Worm (Caenorhabditis elegans) whole organism, L2 larva: ENCODE results near the gene nhr-234.

ENCODE experiments used
- R02D3.7 ChIP-seq: fragments of 150-350 bp; optimal IDR thresholded peaks from 2 replicates; lab custom pipeline; 2014; ENCODE audit warnings: missing biosample characterization, missing genetic modification characterization
- ZK546.5 ChIP-seq: sonication (generic microtip); optimal IDR thresholded peaks from 2 replicates; lab custom pipeline; 2017; ENCODE audit warnings: missing biosample characterization, missing genetic modification characterization
- aly-2 ChIP-seq: fragments of 150-350 bp; optimal IDR thresholded peaks from 2 replicates; lab custom pipeline; 2014; ENCODE audit warnings: missing biosample characterization, missing genetic modification characterization
- ceh-82 ChIP-seq: fragments of 150-350 bp; optimal IDR thresholded peaks from 2 replicates; lab custom pipeline; 2014; ENCODE audit warnings: missing biosample characterization, missing genetic modification characterization
- elt-1 ChIP-seq: fragments of 150-350 bp; optimal IDR thresholded peaks from 2 replicates; lab custom pipeline; 2014; ENCODE audit warnings: missing biosample characterization, missing genetic modification characterization
- elt-3 ChIP-seq: sonication (generic microtip); optimal IDR thresholded peaks from 2 replicates; lab custom pipeline; 2017; ENCODE audit warnings: missing biosample characterization, missing genetic modification characterization
- fos-1 ChIP-seq: fragments of 150-350 bp; optimal IDR thresholded peaks from 2 replicates; lab custom pipeline; 2014; ENCODE audit warnings: missing biosample characterization, missing genetic modification characterization
- mab-5 ChIP-seq: fragments of 150-350 bp; optimal IDR thresholded peaks from 2 replicates; lab custom pipeline; 2014; ENCODE audit warnings: missing biosample characterization, missing genetic modification characterization
- nhr-11 ChIP-seq: fragments of 150-350 bp; optimal IDR thresholded peaks from 2 replicates; lab custom pipeline; 2014; ENCODE audit warnings: missing biosample characterization, missing genetic modification characterization
- nhr-25 ChIP-seq: fragments of 150-350 bp; sonication (generic microtip); optimal IDR thresholded peaks from 3 replicates; lab custom pipeline; 2014; ENCODE audit warnings: missing biosample characterization, missing genetic modification characterization
- unc-39 ChIP-seq: fragments of 150-350 bp; optimal IDR thresholded peaks from 2 replicates; lab custom pipeline; 2014; ENCODE audit warnings: missing biosample characterization, missing genetic modification characterization
- unc-62 ChIP-seq: fragments of 150-350 bp; optimal IDR thresholded peaks from 2 replicates; lab custom pipeline; 2014; ENCODE audit warnings: missing biosample characterization, missing genetic modification reagents, missing genetic modification characterization
- ztf-11 ChIP-seq: sonication (generic microtip); optimal IDR thresholded peaks from 2 replicates; lab custom pipeline; 2017; ENCODE audit warnings: missing biosample characterization, missing genetic modification characterization
- ztf-4 ChIP-seq: fragments of 150-350 bp; optimal IDR thresholded peaks from 2 replicates; lab custom pipeline; 2014; ENCODE audit warnings: missing biosample characterization, missing genetic modification characterization

ce11 chrII:12622843-12623242 is 13.6 kb upstream of the nhr-234 start:
- no peak for TF ChIP-seq fos-1
- TF ChIP-seq elt-3 (tag; lab: Kevin White, UChicago): no peak
- no peak for TF ChIP-seq nhr-11 (tag; lab: Kevin White, UChicago)
- TF ChIP-seq ceh-82: no peak
- no peak for TF ChIP-seq R02D3.7
- no peak for TF ChIP-seq aly-2 (tag; lab: Kevin White, UChicago)
- TF ChIP-seq ztf-11: no peak
- no peak for TF ChIP-seq ztf-4
- TF ChIP-seq unc-62 (GFP tag; lab: Kevin White, UChicago): no peak
- TF ChIP-seq nhr-25 (tag; lab: Kevin White, UChicago): no peak
- no peak for TF ChIP-seq elt-1
- no peak for TF ChIP-seq ZK546.5 (tag; lab: Kevin White, UChicago)
- no peak for TF ChIP-seq unc-39 (tag; lab: Kevin White, UChicago)
- TF ChIP-seq mab-5 (tag; lab: Kevin White, UChicago): no peak
